Fruit fly (Drosophila melanogaster) whole organism, wandering third instar larva: ENCODE results near the gene brat.

ENCODE experiments used
- Hr78 ChIP-seq: fragments of >200 bp; optimal IDR thresholded peaks from 2 replicates; lab custom pipeline; 2017; ENCODE audit warnings: missing biosample characterization, missing genetic modification characterization
- OdsH ChIP-seq: fragments of 200-800 bp; sonication (Bioruptor generic); optimal IDR thresholded peaks from 2 replicates; lab custom pipeline; 2016; ENCODE audit warnings: missing biosample characterization, mild to moderate bottlenecking, missing genetic modification characterization
- br ChIP-seq: fragments of 200-800 bp; sonication (Bioruptor generic); optimal IDR thresholded peaks from 2 replicates; lab custom pipeline; 2016; ENCODE audit warnings: missing biosample characterization, missing genetic modification characterization
- dl ChIP-seq, 2 experiments: fragments of 175-275, 200-275 bp in 1 of 2; fragments of 200-275 bp in 1 of 2; sonication (Bioruptor generic); optimal IDR thresholded peaks; lab custom pipeline; 2018; ENCODE audit warnings: mild to moderate bottlenecking in 2 of 2, missing biosample characterization in 2 of 2, missing genetic modification characterization in 2 of 2, moderate library complexity in 2 of 2; ENCODE audit not compliant: partially characterized antibody in 2 of 2, insufficient read depth in 1 of 2
- dmrt93B ChIP-seq: fragments of 200-800 bp; sonication (Bioruptor generic); optimal IDR thresholded peaks from 2 replicates; lab custom pipeline; 2018; ENCODE audit warnings: missing biosample characterization, mild to moderate bottlenecking, missing genetic modification characterization
- lola ChIP-seq: fragments of >200 bp; optimal IDR thresholded peaks from 2 replicates; lab custom pipeline; 2017; ENCODE audit warnings: missing biosample characterization, missing genetic modification characterization
- usp ChIP-seq: fragments of >200 bp; optimal IDR thresholded peaks from 2 replicates; lab custom pipeline; 2017; ENCODE audit warnings: missing biosample characterization, missing genetic modification characterization

- TF ChIP-seq usp (GFP tag; lab: Kevin White, UChicago) (no peak), dl (GFP tag; optimal IDR thresholded peaks at IDR 0.05; lab: Kevin White, UChicago; ENCODE audit: insufficient read depth in 1 of 2, partially characterized antibody in 2 of 2) (no peak), Hr78 (no peak), lola (GFP tag; lab: Kevin White, UChicago) (no peak), dmrt93B (peak; percentile 57), OdsH (GFP tag; lab: Kevin White, UChicago) (peak; percentile 64), br (GFP tag; lab: Kevin White, UChicago) (no peak)
Measured at dm6 chr2L:19131905-19132402, 1.7 kb upstream of the brat start, which contains the start of the genes AsnRS and DCTN6-p27.
